Worm (Caenorhabditis elegans): ENCODE measurements around the gene sru-8.

DNA sequence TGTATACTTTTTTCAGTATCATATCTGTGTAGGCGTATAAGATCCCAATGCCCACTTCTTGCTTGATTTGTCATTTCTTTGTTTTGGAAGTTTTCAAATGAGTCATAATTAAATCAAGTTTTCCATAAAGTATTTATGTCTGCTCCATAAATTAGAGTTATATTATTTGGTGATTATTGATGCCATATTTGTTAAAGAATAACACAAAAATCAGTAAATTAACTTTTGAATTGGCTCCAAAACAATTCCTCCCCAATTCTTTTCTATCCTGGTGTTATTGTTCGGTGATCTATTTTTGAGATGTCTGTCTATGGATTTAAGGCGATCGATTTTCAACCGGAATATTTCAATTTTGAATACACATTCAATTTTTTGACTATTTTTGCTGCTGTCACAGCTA lies 38.5 kb upstream of the sru-8 start, which contains the start of gene sru-37:
- TF ChIP-seq mes-4 (tag; optimal IDR thresholded peaks at IDR 0.05): no peak
- no peak for TF ChIP-seq let-526 (GFP tag; IDR thresholded peaks at IDR 0.05)
- no peak for TF ChIP-seq snpc-1.1 (tag; optimal IDR thresholded peaks at IDR 0.05; ENCODE audit: insufficient read depth)

Data from whole organism, young adult.